Fruit fly (Drosophila melanogaster) whole organism, embryonic: Measurements from ENCODE around the gene CG10481.
A peak's percentile ranks its signal among the peaks of the same experiment; 100 is the strongest.

Source experiments
- Atf3 ChIP-seq: fragments of 200-800 bp; sonication (Bioruptor generic); optimal IDR thresholded peaks from 3 replicates; lab custom pipeline; 2016; ENCODE audit warnings: missing biosample characterization, missing genetic modification characterization
- CG1024 ChIP-seq: fragments of 200-800 bp; sonication (Bioruptor generic); IDR thresholded peaks from 2 replicates; pipeline ENCODE4 v1.3.6; 2022; ENCODE audit warnings: missing biosample characterization, missing genetic modification characterization
- CG10267 ChIP-seq: fragments of 200-800 bp; sonication (Bioruptor generic); optimal IDR thresholded peaks from 2 replicates; lab custom pipeline; 2018; ENCODE audit warnings: missing biosample characterization, mild to moderate bottlenecking, missing genetic modification characterization, moderate library complexity
- CG12219 ChIP-seq: fragments of 200-800 bp; sonication (Bioruptor generic); optimal IDR thresholded peaks from 3 replicates; lab custom pipeline; 2018; ENCODE audit warnings: missing biosample characterization, mild to moderate bottlenecking, missing genetic modification characterization
- CG13424 ChIP-seq: fragments of 200-800 bp; sonication (Bioruptor generic); optimal IDR thresholded peaks from 2 replicates; lab custom pipeline; 2019; ENCODE audit warnings: missing biosample characterization, mild to moderate bottlenecking, missing genetic modification characterization, moderate library complexity
- CG14860 ChIP-seq: fragments of 200-800 bp; sonication (Bioruptor generic); IDR thresholded peaks from 3 replicates; pipeline ENCODE4 v1.3.6; 2022; ENCODE audit warnings: missing biosample characterization, missing genetic modification characterization; ENCODE audit not compliant: partially characterized antibody
- CG1603 ChIP-seq: fragments of 200-800 bp; sonication (Bioruptor generic); optimal IDR thresholded peaks from 2 replicates; lab custom pipeline; 2019; ENCODE audit warnings: missing biosample characterization, mild to moderate bottlenecking, missing genetic modification characterization, moderate library complexity
- CG16813 ChIP-seq: fragments of 200-800 bp; sonication (Bioruptor generic); IDR thresholded peaks from 3 replicates; pipeline ENCODE4 v1.3.6; 2022; ENCODE audit warnings: missing biosample characterization, missing genetic modification characterization; ENCODE audit not compliant: partially characterized antibody
- CG17361 ChIP-seq: fragments of 200-800 bp; sonication (Bioruptor generic); IDR thresholded peaks from 3 replicates; pipeline ENCODE4 v1.3.6; 2022; ENCODE audit warnings: missing biosample characterization, missing genetic modification characterization
- CG17568 ChIP-seq: fragments of 200-800 bp; sonication (Bioruptor generic); optimal IDR thresholded peaks from 2 replicates; lab custom pipeline; 2018; ENCODE audit warnings: missing biosample characterization, mild to moderate bottlenecking, missing genetic modification characterization, moderate library complexity
- CG17612 ChIP-seq: fragments of 200-800 bp; sonication (Bioruptor generic); IDR thresholded peaks from 2 replicates; pipeline ENCODE4 v1.3.6; 2022; ENCODE audit warnings: missing biosample characterization, missing genetic modification characterization
- CG2712 ChIP-seq: fragments of 200-800 bp; optimal IDR thresholded peaks from 3 replicates; lab custom pipeline; 2019; ENCODE audit warnings: missing biosample characterization, mild to moderate bottlenecking, missing genetic modification characterization, moderate library complexity
- CG34422 ChIP-seq: fragments of 200-800 bp; sonication (Bioruptor generic); IDR thresholded peaks from 3 replicates; pipeline ENCODE4 v1.3.6; 2022; ENCODE audit warnings: missing biosample characterization, missing genetic modification characterization
- CG3995 ChIP-seq: fragments of 200-800 bp; sonication (Bioruptor generic); optimal IDR thresholded peaks from 3 replicates; lab custom pipeline; 2016; ENCODE audit warnings: missing biosample characterization, missing genetic modification characterization
- CG6765 ChIP-seq: fragments of 200-800 bp; sonication (Bioruptor generic); optimal IDR thresholded peaks from 3 replicates; lab custom pipeline; 2017; ENCODE audit warnings: missing biosample characterization, mild to moderate bottlenecking, missing genetic modification characterization
- CG6791 ChIP-seq: fragments of 200-800 bp; sonication (Bioruptor generic); IDR thresholded peaks from 3 replicates; pipeline ENCODE4 v1.3.6; 2022; ENCODE audit warnings: missing biosample characterization, missing genetic modification characterization; ENCODE audit not compliant: partially characterized antibody
- CG8281 ChIP-seq: fragments of 200-800 bp; sonication (Bioruptor generic); optimal IDR thresholded peaks from 2 replicates; lab custom pipeline; 2018; ENCODE audit warnings: missing biosample characterization, mild to moderate bottlenecking, missing genetic modification characterization, moderate library complexity
- D19B ChIP-seq: fragments of 200-800 bp; sonication (Bioruptor generic); optimal IDR thresholded peaks from 2 replicates; lab custom pipeline; 2017; ENCODE audit warnings: missing biosample characterization, mild to moderate bottlenecking, missing genetic modification characterization
- Doc2 ChIP-seq: fragments of 200-800 bp; sonication (Bioruptor generic); IDR thresholded peaks from 2 replicates; pipeline ENCODE4 v1.3.6; 2022; ENCODE audit warnings: missing biosample characterization, missing genetic modification characterization
- Fer2 ChIP-seq: fragments of 200-800 bp; sonication (Bioruptor generic); optimal IDR thresholded peaks from 2 replicates; lab custom pipeline; 2018; ENCODE audit warnings: missing biosample characterization, mild to moderate bottlenecking, missing genetic modification characterization, moderate library complexity
- HmgZ ChIP-seq: fragments of 200-800 bp; sonication (Bioruptor generic); optimal IDR thresholded peaks from 2 replicates; lab custom pipeline; 2018; ENCODE audit warnings: missing biosample characterization, mild to moderate bottlenecking, missing genetic modification characterization
- Hr51 ChIP-seq, 2 experiments: fragments of 200-800 bp; sonication (Bioruptor generic); optimal IDR thresholded peaks; 2 replicates in 1 of 2; 3 replicates in 1 of 2; lab custom pipeline; 2016 to 2018; ENCODE audit warnings: missing biosample characterization in 2 of 2, missing genetic modification characterization in 2 of 2, mild to moderate bottlenecking in 1 of 2, moderate library complexity in 1 of 2
- NFAT ChIP-seq: fragments of 200-800 bp; sonication (Bioruptor generic); IDR thresholded peaks from 2 replicates; pipeline ENCODE4 v1.3.6; 2022; ENCODE audit warnings: missing biosample characterization, missing genetic modification characterization
- NfI ChIP-seq: fragments of 200-800 bp; sonication (Bioruptor generic); optimal IDR thresholded peaks from 3 replicates; lab custom pipeline; 2018; ENCODE audit warnings: missing biosample characterization, mild to moderate bottlenecking, missing genetic modification characterization, moderate library complexity
- Optix ChIP-seq: fragments of 200-800 bp; sonication (Bioruptor generic); IDR thresholded peaks from 3 replicates; pipeline ENCODE4 v1.3.6; 2022; ENCODE audit warnings: missing biosample characterization, missing genetic modification characterization
- Sry-β ChIP-seq: fragments of 200-800 bp; sonication (Bioruptor generic); optimal IDR thresholded peaks from 2 replicates; lab custom pipeline; 2018; ENCODE audit warnings: missing biosample characterization, mild to moderate bottlenecking, missing genetic modification characterization, moderate library complexity
- Stat92E ChIP-seq, 3 experiments: fragments of >200 bp in 2 of 3; fragments of 200-800 bp in 1 of 3; sonication (Bioruptor generic) in 1 of 3; optimal IDR thresholded peaks; 2 replicates each; lab custom pipeline; 2017 to 2019; ENCODE audit warnings: missing biosample characterization in 3 of 3, missing genetic modification characterization in 3 of 3, mild to moderate bottlenecking in 1 of 3, moderate library complexity in 1 of 3
- abd-A ChIP-seq: fragments of 200-800 bp; sonication (Bioruptor generic); optimal IDR thresholded peaks from 3 replicates; lab custom pipeline; 2019; ENCODE audit warnings: missing biosample characterization, mild to moderate bottlenecking, missing genetic modification characterization, moderate library complexity
- aop ChIP-seq: fragments of 200-800 bp; sonication (Bioruptor generic); IDR thresholded peaks from 2 replicates; pipeline ENCODE4 v1.3.6; 2022; ENCODE audit warnings: missing biosample characterization, missing genetic modification characterization
- br ChIP-seq: fragments of >200 bp; optimal IDR thresholded peaks from 2 replicates; lab custom pipeline; 2017
- da ChIP-seq: fragments of 200-800 bp; sonication (Bioruptor generic); optimal IDR thresholded peaks from 2 replicates; lab custom pipeline; 2016; ENCODE audit warnings: missing biosample characterization, missing genetic modification characterization
- danr ChIP-seq: fragments of 200-800 bp; sonication (Bioruptor generic); IDR thresholded peaks from 2 replicates; pipeline ENCODE4 v1.3.6; 2022; ENCODE audit warnings: missing biosample characterization, missing genetic modification characterization
- dati ChIP-seq: fragments of 200-800 bp; sonication (Bioruptor generic); IDR thresholded peaks from 2 replicates; pipeline ENCODE4 v1.3.6; 2022; ENCODE audit warnings: missing biosample characterization, missing genetic modification characterization
- exex ChIP-seq: fragments of 200-800 bp; sonication (Bioruptor generic); optimal IDR thresholded peaks from 4 replicates; lab custom pipeline; 2018; ENCODE audit warnings: missing biosample characterization, mild to moderate bottlenecking, missing genetic modification characterization, moderate library complexity
- fd102C ChIP-seq: fragments of 200-800 bp; sonication (Bioruptor generic); optimal IDR thresholded peaks from 2 replicates; lab custom pipeline; 2018; ENCODE audit warnings: missing biosample characterization, mild to moderate bottlenecking, missing genetic modification characterization, moderate library complexity
- gcm ChIP-seq: fragments of 200-800 bp; sonication (Bioruptor generic); optimal IDR thresholded peaks from 2 replicates; lab custom pipeline; 2019; ENCODE audit warnings: missing biosample characterization, mild to moderate bottlenecking, missing genetic modification characterization, moderate library complexity
- gcm2 ChIP-seq: fragments of 200-800 bp; sonication (Bioruptor generic); optimal IDR thresholded peaks from 2 replicates; lab custom pipeline; 2016; ENCODE audit warnings: missing biosample characterization, missing genetic modification characterization
- scrt ChIP-seq: fragments of 200-800 bp; sonication (Bioruptor generic); optimal IDR thresholded peaks from 2 replicates; lab custom pipeline; 2018; ENCODE audit warnings: missing biosample characterization, mild to moderate bottlenecking, missing genetic modification characterization, moderate library complexity
- tap ChIP-seq: fragments of 200-800 bp; optimal IDR thresholded peaks from 3 replicates; lab custom pipeline; 2019; ENCODE audit warnings: missing biosample characterization, mild to moderate bottlenecking, missing genetic modification characterization, moderate library complexity
- z ChIP-seq: fragments of 200-800 bp; sonication (Bioruptor generic); IDR thresholded peaks from 3 replicates; pipeline ENCODE4 v1.3.6; 2022; ENCODE audit warnings: missing biosample characterization, missing genetic modification characterization
- zen2 ChIP-seq: fragments of 200-800 bp; sonication (Bioruptor generic); IDR thresholded peaks from 3 replicates; pipeline ENCODE4 v1.3.6; 2022; ENCODE audit warnings: missing biosample characterization, missing genetic modification characterization; ENCODE audit not compliant: partially characterized antibody

CG10481 gene

dm6 chr2L:19866540-19867318 is 25.6 kb downstream of the CG10481 start (continued):
- no peak for TF ChIP-seq Atf3
- TF ChIP-seq zen2 (GFP tag; lab: Robert Waterston, UW): no peak
- no peak for TF ChIP-seq CG14860 (GFP tag; lab: Robert Waterston, UW)
- TF ChIP-seq exex (tag; lab: Kevin White, UChicago): no peak
- no peak for TF ChIP-seq Sry-β (GFP tag; lab: Kevin White, UChicago)
- TF ChIP-seq danr (GFP tag; lab: Robert Waterston, UW): peak; percentile 17; the same call in 1 of the 2 replicates
- no peak for TF ChIP-seq scrt (GFP tag; lab: Kevin White, UChicago)
- TF ChIP-seq CG10267 (tag; lab: Kevin White, UChicago): peak; percentile 48
- TF ChIP-seq CG2712: peak; percentile 73
- TF ChIP-seq CG6765 (GFP tag; lab: Kevin White, UChicago): no peak
- TF ChIP-seq CG34422: 0 out of 3 replicates have a peak, but pooled peaks have one; percentile 20
- TF ChIP-seq CG1024 (GFP tag; lab: Robert Waterston, UW): no peak
- peak; percentile 5 for TF ChIP-seq D19B (GFP tag; lab: Kevin White, UChicago)
- no peak for TF ChIP-seq gcm2 (GFP tag; lab: Kevin White, UChicago)
- peak; percentile 45 for TF ChIP-seq CG1603 (tag; lab: Kevin White, UChicago)
- no peak for TF ChIP-seq CG17612
- no peak for TF ChIP-seq Stat92E (GFP tag; optimal IDR thresholded peaks at IDR 0.05; lab: Kevin White, UChicago)
- TF ChIP-seq CG17361 (GFP tag; lab: Robert Waterston, UW): peak; percentile 76
- TF ChIP-seq CG12219: peak; percentile 13
- TF ChIP-seq Optix (GFP tag; lab: Robert Waterston, UW): no peak
- TF ChIP-seq CG16813 (GFP tag; lab: Robert Waterston, UW): no peak
- no peak for TF ChIP-seq abd-A
- TF ChIP-seq HmgZ: no peak
- TF ChIP-seq CG8281 (tag; lab: Kevin White, UChicago): no peak
- TF ChIP-seq Fer2 (tag; lab: Kevin White, UChicago): no peak
- TF ChIP-seq tap (tag; lab: Kevin White, UChicago): peak; percentile 27
- peak; percentile 58 for TF ChIP-seq CG13424 (tag; lab: Kevin White, UChicago)
- TF ChIP-seq br (lab: Kevin White, UChicago): no peak
- TF ChIP-seq CG3995: no peak
- TF ChIP-seq dati (GFP tag; lab: Robert Waterston, UW): no peak
- TF ChIP-seq Hr51 (GFP tag; optimal IDR thresholded peaks at IDR 0.05; lab: Kevin White, UChicago): peak in 1 of 2 experiments; percentile 57
- TF ChIP-seq aop (GFP tag; lab: Robert Waterston, UW): no peak
- no peak for TF ChIP-seq NfI
- no peak for TF ChIP-seq fd102C (GFP tag; lab: Kevin White, UChicago)
- TF ChIP-seq z (GFP tag; lab: Robert Waterston, UW): no peak
- no peak for TF ChIP-seq CG6791 (GFP tag; lab: Robert Waterston, UW)
- TF ChIP-seq gcm (GFP tag; lab: Kevin White, UChicago): peak; percentile 24
- no peak for TF ChIP-seq NFAT
- TF ChIP-seq CG17568 (GFP tag; lab: Kevin White, UChicago): no peak
- no peak for TF ChIP-seq Doc2
- peak; percentile 67 for TF ChIP-seq da (GFP tag; lab: Kevin White, UChicago)
